Worm (Caenorhabditis elegans): ENCODE measurements around the gene dgn-1.

dgn-1 gene

DNA sequence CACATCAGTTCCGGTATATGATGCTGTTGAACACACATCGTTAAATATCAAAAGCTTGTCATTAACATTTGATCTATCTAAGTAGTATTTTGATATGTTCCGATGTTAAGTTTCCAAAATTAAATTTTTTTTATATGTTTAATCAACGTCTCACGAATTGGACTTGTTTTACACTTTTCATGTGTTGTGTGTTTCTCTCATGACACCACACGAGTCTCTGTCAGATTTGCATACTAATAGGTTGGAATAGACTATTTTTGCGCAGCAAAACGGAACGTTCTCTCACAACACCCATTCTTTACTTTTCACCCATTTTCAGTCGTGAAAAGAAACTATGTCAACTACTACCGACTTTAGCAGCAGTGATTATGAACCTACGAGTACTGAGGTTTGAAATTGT is 41.8 kb upstream of the dgn-1 start, which contains the start of gene K09C8.8:
TSS of gene K09C8.8 (plus strand) at position 301 of the 400 bp plus-strand sequence.
- TF ChIP-seq sptf-1 (tag; optimal IDR thresholded peaks at IDR 0.05) (no peak), pax-3 (tag; optimal IDR thresholded peaks at IDR 0.05) (no peak), elt-2 (tag; optimal IDR thresholded peaks at IDR 0.05) (no peak), zag-1 (tag; optimal IDR thresholded peaks at IDR 0.05) (no peak), dpl-1 (GFP tag; optimal IDR thresholded peaks at IDR 0.05) (no peak), efl-1 (optimal IDR thresholded peaks at IDR 0.05) (no peak), efl-1 (GFP tag; optimal IDR thresholded peaks at IDR 0.05 in 1 of 2) (no peak), snpc-4 (tag; optimal IDR thresholded peaks at IDR 0.05) (no peak), lin-14 (GFP tag; optimal IDR thresholded peaks at IDR 0.05) (no peak), nhr-85 (tag) (no peak), ztf-11 (tag; optimal IDR thresholded peaks at IDR 0.05) (no peak), isw-1 (GFP tag; IDR thresholded peaks at IDR 0.05) (no peak), zip-4 (GFP tag; optimal IDR thresholded peaks at IDR 0.05) (no peak), ceh-90 (tag; optimal IDR thresholded peaks at IDR 0.05) (no peak), ceh-63 (GFP tag; optimal IDR thresholded peaks at IDR 0.05) (no peak), skn-1 (tag; optimal IDR thresholded peaks at IDR 0.05) (no peak), hpl-2 (GFP tag; optimal IDR thresholded peaks at IDR 0.05) (no peak)

- TF ChIP-seq C04F5.9 (tag; optimal IDR thresholded peaks at IDR 0.05) (no peak), efl-1 (optimal IDR thresholded peaks at IDR 0.05) (no peak), efl-1 (GFP tag; optimal IDR thresholded peaks at IDR 0.05 in 1 of 2) (peak in 1 of 2 experiments; percentile 1)
Measured at ce11 chrX:10967698-10968097, 38.9 kb upstream of the dgn-1 start, which contains the start of gene K09C8.9. K09C8.9 (minus strand) TSS chrX:10967798.

- no peak for TF ChIP-seq ama-1 (optimal IDR thresholded peaks at IDR 0.05)
- TF ChIP-seq zag-1 (tag; optimal IDR thresholded peaks at IDR 0.05): no peak
- TF ChIP-seq irx-1 (tag; optimal IDR thresholded peaks at IDR 0.05): no peak
- no peak for TF ChIP-seq rnt-1 (tag; optimal IDR thresholded peaks at IDR 0.05)
- no peak for TF ChIP-seq tlp-1 (tag; optimal IDR thresholded peaks at IDR 0.05)
- no peak for TF ChIP-seq lin-14 (GFP tag; optimal IDR thresholded peaks at IDR 0.05)
- no peak for TF ChIP-seq nhr-237 (tag; optimal IDR thresholded peaks at IDR 0.05)
- no peak for TF ChIP-seq nhr-84 (tag; optimal IDR thresholded peaks at IDR 0.05)
- no peak for TF ChIP-seq nhr-71 (tag; optimal IDR thresholded peaks at IDR 0.05)
Measured at ce11 chrX:10966251-10966650, 37.5 kb upstream of the dgn-1 start, which contains the start of gene lge-1. lge-1 (plus strand) TSS chrX:10966551.

ce11 chrX:10965508-10965907 is 36.7 kb upstream of the dgn-1 start:
- no peak for TF ChIP-seq grh-1 (GFP tag; IDR thresholded peaks at IDR 0.05)
- no peak for TF ChIP-seq ces-1 (GFP tag; optimal IDR thresholded peaks at IDR 0.05)
- TF ChIP-seq C16A3.4 (tag; optimal IDR thresholded peaks at IDR 0.05): no peak
- TF ChIP-seq vab-15 (tag; optimal IDR thresholded peaks at IDR 0.05): no peak
- peak; percentile 47 for TF ChIP-seq lin-14 (GFP tag; optimal IDR thresholded peaks at IDR 0.05)

DNA sequence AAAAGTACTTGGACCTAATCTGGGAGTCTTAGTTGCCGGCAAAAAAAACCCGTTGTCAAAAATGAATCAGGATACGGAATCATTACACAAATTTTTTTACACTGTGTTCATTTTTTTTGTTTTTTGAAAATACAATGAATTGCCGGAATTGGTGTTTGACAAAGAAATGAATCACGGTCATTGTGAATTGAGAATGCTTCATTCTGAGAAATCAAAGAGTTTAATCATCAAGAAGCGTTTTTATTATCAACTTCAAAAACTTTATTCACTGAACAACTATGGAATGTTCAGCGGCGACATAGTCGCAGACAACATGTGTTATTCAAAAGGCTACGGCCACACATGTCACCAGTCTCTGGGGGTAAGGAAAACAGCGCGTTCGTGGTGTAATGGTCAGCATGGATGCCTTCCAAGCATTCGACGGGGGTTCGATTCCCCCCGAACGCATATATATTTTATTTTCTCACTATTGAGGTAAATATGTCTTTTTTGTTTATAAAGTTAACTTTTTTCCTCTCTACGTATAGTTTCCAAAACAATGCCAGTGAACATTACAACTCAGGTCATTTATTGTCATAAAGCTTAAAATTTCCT is 34.8 kb upstream of the dgn-1 start, which contains the start of gene nas-10:
TSS of gene nas-10 (minus strand) at position 51 of the 594 bp plus-strand sequence.
- TF ChIP-seq unc-98 (GFP tag; IDR thresholded peaks at IDR 0.05): no peak
- no peak for TF ChIP-seq F16B12.6 (tag; optimal IDR thresholded peaks at IDR 0.05)
- TF ChIP-seq fkh-10 (GFP tag; optimal IDR thresholded peaks at IDR 0.05): peak; percentile 32
- no peak for TF ChIP-seq Y116A8C.19 (tag; optimal IDR thresholded peaks at IDR 0.05; ENCODE audit: borderline replicate concordance)
- peak; percentile 19 for TF ChIP-seq unc-86 (tag; optimal IDR thresholded peaks at IDR 0.05)
- TF ChIP-seq blmp-1 (tag; optimal IDR thresholded peaks at IDR 0.05): peak; percentile 21
- peak; percentile 73 for TF ChIP-seq nhr-90 (tag; optimal IDR thresholded peaks at IDR 0.05; ENCODE audit: poor library complexity)
- no peak for TF ChIP-seq aly-2 (tag; optimal IDR thresholded peaks at IDR 0.05)
- TF ChIP-seq hpl-2 (GFP tag; optimal IDR thresholded peaks at IDR 0.05): no peak
- TF ChIP-seq xbp-1 (tag; optimal IDR thresholded peaks at IDR 0.05): peak; percentile 39
- peak; percentile 52 for TF ChIP-seq dsc-1 (tag; optimal IDR thresholded peaks at IDR 0.05)
- TF ChIP-seq mef-2 (tag; optimal IDR thresholded peaks at IDR 0.05): no peak
- TF ChIP-seq efl-1 (optimal IDR thresholded peaks at IDR 0.05): peak in 1 of 2 experiments; percentile 1
- peak in 1 of 2 experiments; percentile 86 for TF ChIP-seq efl-1 (GFP tag; optimal IDR thresholded peaks at IDR 0.05 in 1 of 2)
- TF ChIP-seq lin-14 (GFP tag; optimal IDR thresholded peaks at IDR 0.05): peak; percentile 47
- no peak for TF ChIP-seq C34B4.2 (tag; optimal IDR thresholded peaks at IDR 0.05)
- peak; percentile 68 for TF ChIP-seq nhr-71 (tag; optimal IDR thresholded peaks at IDR 0.05)
- TF ChIP-seq skn-1 (tag; optimal IDR thresholded peaks at IDR 0.05): no peak
- TF ChIP-seq mep-1 (tag; optimal IDR thresholded peaks at IDR 0.05): peak; percentile 54
- TF ChIP-seq ztf-11 (tag; optimal IDR thresholded peaks at IDR 0.05): peak in 1 of 2 experiments; percentile 38
- no peak for TF ChIP-seq fos-1 (tag; optimal IDR thresholded peaks at IDR 0.05)
- TF ChIP-seq nhr-84 (tag; optimal IDR thresholded peaks at IDR 0.05): no peak
- TF ChIP-seq ceh-90 (tag; optimal IDR thresholded peaks at IDR 0.05): no peak
- TF ChIP-seq nhr-19 (GFP tag; conservative IDR thresholded peaks at IDR 0.05): peak; percentile 68
- TF ChIP-seq nhr-237 (tag; optimal IDR thresholded peaks at IDR 0.05): no peak
- no peak for TF ChIP-seq unc-62 (GFP tag; optimal IDR thresholded peaks at IDR 0.05)

Measured in whole organism, L1 larva.